Fruit fly (Drosophila melanogaster): ENCODE measurements around the gene CG42809.

CG42809 gene

DNA sequence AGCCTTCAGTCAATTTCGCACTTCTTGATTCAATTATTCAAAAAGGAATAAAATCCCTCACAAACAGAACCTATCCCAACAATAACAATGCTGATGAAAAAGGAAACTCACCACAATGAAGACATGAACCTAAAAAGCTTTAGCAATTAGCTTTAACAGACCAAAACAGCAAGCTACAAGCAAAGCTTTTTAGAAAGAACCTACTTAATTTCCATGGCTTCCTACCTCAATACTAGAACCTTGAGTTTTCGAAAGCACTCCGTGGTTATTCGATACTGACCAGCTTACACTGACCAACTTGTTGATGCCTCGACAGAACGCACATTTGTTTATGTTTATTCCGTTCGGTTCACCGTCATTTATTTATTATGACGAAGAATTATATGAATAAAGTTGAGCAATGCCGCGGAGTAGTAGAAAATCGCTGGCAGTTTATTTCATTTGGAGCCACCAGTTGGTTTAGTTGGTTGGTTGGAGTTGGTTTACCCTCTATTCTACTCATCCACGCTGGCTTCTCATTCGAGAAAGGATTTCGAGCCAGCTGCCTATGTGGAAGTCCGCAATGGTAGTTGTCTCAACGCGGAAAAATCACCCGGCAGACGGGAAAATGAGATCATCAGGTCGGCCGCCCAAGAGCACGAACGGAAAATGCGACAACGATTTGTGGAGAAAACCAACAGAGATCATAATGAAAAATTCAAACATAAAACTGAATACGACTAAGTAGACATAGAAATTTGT is 1.9 kb downstream of the CG42809 start, which contains the start of gene CG42810:
Gene CG42810, plus strand, starts transcription at position 691 of the 741 bp plus-strand sequence.
- TF ChIP-seq Myc (optimal IDR thresholded peaks at IDR 0.05): peak; percentile 11
- TF ChIP-seq OdsH (GFP tag; optimal IDR thresholded peaks at IDR 0.05): no peak

DNA sequence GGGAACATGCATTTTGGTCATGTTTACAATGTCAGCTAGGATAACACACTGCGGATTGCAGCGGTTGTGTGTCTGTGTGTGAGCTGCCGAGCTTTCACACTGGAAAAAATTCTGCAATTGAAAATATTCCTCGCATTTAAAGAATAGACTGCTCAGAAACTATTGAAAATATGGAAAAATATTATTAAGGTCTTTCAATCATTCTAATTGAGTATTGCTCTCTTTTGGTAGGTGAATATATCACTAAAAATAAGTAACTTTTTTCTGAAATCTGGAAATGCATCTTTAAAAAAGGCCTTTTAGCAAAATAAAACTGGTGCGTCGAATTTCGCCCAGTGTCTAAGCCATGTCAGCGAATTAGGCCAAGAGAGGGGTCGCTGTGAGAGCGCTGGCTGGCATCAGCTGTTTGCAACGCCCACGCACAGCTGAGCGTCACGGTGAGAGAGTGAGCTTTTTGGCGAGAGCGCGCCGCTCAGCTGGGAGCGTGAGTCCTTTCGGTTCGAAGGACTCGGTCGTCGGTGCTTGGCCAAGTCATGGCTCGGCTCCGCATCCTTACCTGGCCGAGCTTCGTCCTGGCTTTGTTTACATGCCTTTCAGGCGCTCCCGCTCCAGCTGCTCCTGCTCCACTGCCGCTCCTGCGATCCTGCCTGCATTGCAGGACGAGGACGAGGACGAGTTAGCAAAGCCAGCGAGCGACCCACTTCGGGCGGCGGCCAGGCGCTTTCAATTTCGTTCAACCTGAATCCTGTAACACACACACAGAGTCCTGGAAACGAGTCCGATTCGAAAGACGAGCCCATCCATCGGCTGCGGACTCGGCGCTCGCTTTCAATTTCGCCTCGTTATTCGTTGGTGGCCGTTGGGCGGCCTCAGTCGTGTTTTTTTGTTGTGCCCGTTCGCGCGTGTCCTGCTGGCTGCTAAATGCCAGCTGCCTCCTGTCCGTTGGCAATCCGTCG is 3.9 kb downstream of the CG42809 start, which contains the start of gene CG46308:
Gene CG46308, plus strand, starts transcription at position 864 of the 956 bp plus-strand sequence.
- TF ChIP-seq sage (GFP tag; optimal IDR thresholded peaks at IDR 0.05) (no peak), OdsH (GFP tag; optimal IDR thresholded peaks at IDR 0.05) (no peak), jim (GFP tag; optimal IDR thresholded peaks at IDR 0.05) (no peak), dl (GFP tag; optimal IDR thresholded peaks at IDR 0.05; ENCODE audit: insufficient read depth in 1 of 2, partially characterized antibody in 2 of 2) (no peak), sv (GFP tag; optimal IDR thresholded peaks at IDR 0.05) (no peak), Dif (GFP tag; optimal IDR thresholded peaks at IDR 0.05; ENCODE audit: partially characterized antibody) (no peak), pan (optimal IDR thresholded peaks at IDR 0.05) (no peak), fru (GFP tag; optimal IDR thresholded peaks at IDR 0.05) (peak; percentile 50), woc (GFP tag; optimal IDR thresholded peaks at IDR 0.05) (no peak), h (GFP tag; optimal IDR thresholded peaks at IDR 0.05) (peak; percentile 20), foxo (GFP tag; optimal IDR thresholded peaks at IDR 0.05) (peak in 1 of 2 experiments; percentile 31), ey (GFP tag; optimal IDR thresholded peaks at IDR 0.05) (peak; percentile 30), Rel (GFP tag; optimal IDR thresholded peaks at IDR 0.05) (no peak), Rel (tag; optimal IDR thresholded peaks at IDR 0.05) (no peak), N (GFP tag; optimal IDR thresholded peaks at IDR 0.05) (no peak), Jra (GFP tag; optimal IDR thresholded peaks at IDR 0.05) (no peak), HLH106 (tag; optimal IDR thresholded peaks at IDR 0.05) (peak; percentile 35), lola (GFP tag; optimal IDR thresholded peaks at IDR 0.05) (no peak), Sp1 (GFP tag; optimal IDR thresholded peaks at IDR 0.05) (peak; percentile 31), Mio (GFP tag; optimal IDR thresholded peaks at IDR 0.05) (no peak), CrebA (GFP tag; optimal IDR thresholded peaks at IDR 0.05; ENCODE audit: borderline replicate concordance) (no peak), CG32264 (GFP tag; optimal IDR thresholded peaks at IDR 0.05) (no peak), GATAd (GFP tag; optimal IDR thresholded peaks at IDR 0.05) (no peak), dmrt93B (GFP tag; optimal IDR thresholded peaks at IDR 0.05) (no peak), Dfd (GFP tag; optimal IDR thresholded peaks at IDR 0.05) (no peak), psq (GFP tag; optimal IDR thresholded peaks at IDR 0.05) (no peak), Vsx2 (GFP tag; optimal IDR thresholded peaks at IDR 0.05; ENCODE audit: partially characterized antibody) (no peak)

dm6 chr2L:13475254-13475653 is 18.0 kb downstream of the CG42809 start:
- no peak for TF ChIP-seq HLH106 (tag; optimal IDR thresholded peaks at IDR 0.05)

dm6 chr2L:13482258-13482657 is 25.0 kb downstream of the CG42809 start:
- TF ChIP-seq HLH106 (tag; optimal IDR thresholded peaks at IDR 0.05): no peak
- no peak for TF ChIP-seq h (GFP tag; optimal IDR thresholded peaks at IDR 0.05)
- no peak for TF ChIP-seq Jra (GFP tag; optimal IDR thresholded peaks at IDR 0.05)
- no peak for TF ChIP-seq Myc (optimal IDR thresholded peaks at IDR 0.05)
- no peak for TF ChIP-seq woc (GFP tag; optimal IDR thresholded peaks at IDR 0.05)
- peak; percentile 23 for TF ChIP-seq Sp1 (GFP tag; optimal IDR thresholded peaks at IDR 0.05)
- peak in 1 of 2 experiments; percentile 41 for TF ChIP-seq foxo (GFP tag; optimal IDR thresholded peaks at IDR 0.05)
- TF ChIP-seq dmrt93B (GFP tag; optimal IDR thresholded peaks at IDR 0.05): no peak
- no peak for TF ChIP-seq Vsx2 (GFP tag; optimal IDR thresholded peaks at IDR 0.05; ENCODE audit: partially characterized antibody)
- TF ChIP-seq fru (GFP tag; optimal IDR thresholded peaks at IDR 0.05): peak; percentile 33
- TF ChIP-seq Hr83 (GFP tag; optimal IDR thresholded peaks at IDR 0.05; ENCODE audit: poor library complexity, severe bottlenecking): no peak
- no peak for TF ChIP-seq jim (GFP tag; optimal IDR thresholded peaks at IDR 0.05)
- no peak for TF ChIP-seq Abd-B (GFP tag; optimal IDR thresholded peaks at IDR 0.05)
- TF ChIP-seq tai (GFP tag; optimal IDR thresholded peaks at IDR 0.05): peak; percentile 7
- TF ChIP-seq Hr78 (GFP tag; optimal IDR thresholded peaks at IDR 0.05): no peak
- no peak for TF ChIP-seq Dif (GFP tag; optimal IDR thresholded peaks at IDR 0.05; ENCODE audit: partially characterized antibody)
- TF ChIP-seq CG32264 (GFP tag; optimal IDR thresholded peaks at IDR 0.05): no peak
- TF ChIP-seq br (GFP tag; optimal IDR thresholded peaks at IDR 0.05): no peak
